Worm (Caenorhabditis elegans) whole organism, L4/young adult: Measurements from ENCODE around the gene ZK792.1.

Experiments used
- dao-5 ChIP-seq: sonication (generic microtip); optimal IDR thresholded peaks from 2 replicates; lab custom pipeline; 2016; ENCODE audit warnings: missing genotype, missing genetic modification characterization, moderate library complexity, missing compliant biosample characterization
- him-1 ChIP-seq: sonication (generic microtip); optimal IDR thresholded peaks from 2 replicates; lab custom pipeline; 2016; ENCODE audit warnings: missing genotype, missing genetic modification reagents, missing genetic modification characterization, missing compliant biosample characterization

DNA sequence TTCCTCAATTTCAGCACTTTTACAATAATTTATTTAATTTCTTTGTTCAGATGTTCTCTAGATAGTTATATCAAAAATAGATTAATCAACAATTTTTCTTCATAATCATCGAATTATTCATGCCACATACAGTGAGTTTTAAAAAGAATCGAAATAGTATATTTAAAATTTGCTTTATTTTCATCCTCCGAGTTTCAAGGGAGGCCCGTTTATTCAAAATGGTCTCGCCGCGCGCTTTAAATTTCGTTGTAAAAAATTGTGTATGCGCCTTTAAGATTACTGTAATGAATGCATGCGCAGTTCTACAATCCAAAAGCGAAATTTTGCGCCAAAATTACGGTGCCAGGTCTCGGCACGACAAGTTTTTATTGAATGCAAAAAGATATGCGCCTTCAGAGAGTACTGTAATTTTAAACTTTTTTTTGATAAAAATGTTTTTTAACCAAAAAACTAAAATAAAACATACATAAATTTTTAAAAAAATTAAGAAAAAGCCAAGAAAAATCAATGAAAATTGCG, at the start of gene ZK792.1:
- TF ChIP-seq him-1 = no peak
- TF ChIP-seq dao-5 (tag; lab: Kevin White, UChicago) = no peak
